Fruit fly (Drosophila melanogaster) whole organism: ENCODE measurements around the gene CG9777.

Source experiments
- CG8478 ChIP-seq: fragments of >200 bp; optimal IDR thresholded peaks from 2 replicates; lab custom pipeline; 2018; ENCODE audit warnings: inconsistent platforms
- Dll ChIP-seq: fragments of >200 bp; optimal IDR thresholded peaks from 2 replicates; lab custom pipeline; 2017
- EcR ChIP-seq, 2 experiments: fragments of >200 bp; optimal IDR thresholded peaks; 2 replicates each; lab custom pipeline; 2017; ENCODE audit warnings: missing biosample characterization in 2 of 2, missing genetic modification characterization in 2 of 2, missing genetic modification reagents in 2 of 2
- pan ChIP-seq: fragments of >200 bp; optimal IDR thresholded peaks from 2 replicates; lab custom pipeline; 2017
- psq ChIP-seq: fragments of >200 bp; optimal IDR thresholded peaks from 2 replicates; lab custom pipeline; 2017
- usp ChIP-seq: fragments of >200 bp; optimal IDR thresholded peaks from 2 replicates; lab custom pipeline; 2017; ENCODE audit warnings: missing biosample characterization, missing genetic modification characterization, mixed read lengths

Gene CG9777

dm6 chrX:16654931-16655409 is 22.9 kb upstream of the CG9777 start, which contains the start of the genes Nemp and r:
Gene Nemp (minus strand): TSS chrX:16655015.
Gene r (plus strand): TSS chrX:16655359.
- TF ChIP-seq usp (GFP tag; lab: Kevin White, UChicago) (no peak), psq (lab: Kevin White, UChicago) (no peak), CG8478 (lab: Kevin White, UChicago) (no peak), Dll (lab: Kevin White, UChicago) (no peak), pan (no peak), EcR (GFP tag; optimal IDR thresholded peaks at IDR 0.05; lab: Kevin White, UChicago) (no peak)

- no peak for TF ChIP-seq pan
- no peak for TF ChIP-seq Dll (lab: Kevin White, UChicago)
- TF ChIP-seq psq (lab: Kevin White, UChicago) = no peak
- TF ChIP-seq CG8478 (lab: Kevin White, UChicago) = no peak
- no peak for TF ChIP-seq EcR (GFP tag; optimal IDR thresholded peaks at IDR 0.05; lab: Kevin White, UChicago)
- TF ChIP-seq usp (GFP tag; lab: Kevin White, UChicago) = no peak
These were observed 19.6 kb upstream of the CG9777 start for dm6 chrX:16651625-16652024.

dm6 chrX:16651098-16651497 is 19.1 kb upstream of the CG9777 start, which contains the start of the genes CG32573 and CG42512:
Gene CG32573 (plus strand): TSS chrX:16651376.
Gene CG42512 (plus strand): TSS chrX:16651376.
- no peak for TF ChIP-seq Dll (lab: Kevin White, UChicago)
- TF ChIP-seq psq (lab: Kevin White, UChicago) = no peak
- no peak for TF ChIP-seq CG8478 (lab: Kevin White, UChicago)
- TF ChIP-seq EcR (GFP tag; optimal IDR thresholded peaks at IDR 0.05; lab: Kevin White, UChicago) = no peak
- no peak for TF ChIP-seq usp (GFP tag; lab: Kevin White, UChicago)
- no peak for TF ChIP-seq pan

DNA sequence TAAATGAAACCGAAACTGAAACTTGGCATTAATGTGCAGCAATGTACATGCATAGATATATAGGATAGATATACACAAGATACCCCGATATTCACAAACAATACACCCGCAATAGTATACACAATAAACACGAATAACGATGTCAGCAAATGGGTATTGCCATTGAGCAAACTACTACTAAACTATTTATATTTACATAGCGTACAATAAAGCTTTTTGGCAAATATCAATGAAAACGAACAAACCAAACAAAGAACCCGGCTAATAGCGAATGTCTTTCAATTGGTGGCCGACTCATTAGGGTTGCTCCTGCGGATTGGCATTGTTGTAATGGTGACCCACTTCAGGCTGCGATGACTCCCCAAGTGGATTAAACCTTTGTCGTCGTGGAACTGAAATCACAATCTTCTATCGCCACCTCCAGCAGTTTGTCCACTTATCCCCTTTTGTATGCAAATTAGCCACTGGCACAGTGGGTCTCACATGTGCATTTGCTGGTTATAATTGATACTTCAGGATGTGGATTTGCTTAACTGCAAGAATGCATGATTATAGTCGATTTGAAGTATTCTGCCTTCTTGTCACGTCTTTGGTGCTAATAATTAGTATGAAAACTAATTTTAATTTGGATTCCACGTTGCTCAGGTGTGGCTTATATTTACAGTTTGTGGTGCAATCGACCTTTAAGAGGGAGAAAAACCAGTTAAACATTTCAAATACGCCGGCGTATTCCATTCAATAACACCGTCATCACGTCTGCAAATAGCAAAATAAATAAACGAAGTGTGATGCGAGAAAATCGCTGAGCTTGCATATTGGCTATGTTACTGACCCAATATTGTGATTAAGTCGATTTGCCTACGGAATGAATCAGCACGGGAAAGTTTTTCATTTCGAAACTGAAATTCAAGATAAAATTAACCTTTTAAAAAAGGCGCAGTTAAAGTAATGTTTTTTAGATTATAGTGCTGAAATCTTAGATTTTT is 18.3 kb upstream of the CG9777 start:
- TF ChIP-seq CG8478 (lab: Kevin White, UChicago) (no peak), usp (GFP tag; lab: Kevin White, UChicago) (no peak), Dll (lab: Kevin White, UChicago) (no peak), psq (lab: Kevin White, UChicago) (no peak)

DNA sequence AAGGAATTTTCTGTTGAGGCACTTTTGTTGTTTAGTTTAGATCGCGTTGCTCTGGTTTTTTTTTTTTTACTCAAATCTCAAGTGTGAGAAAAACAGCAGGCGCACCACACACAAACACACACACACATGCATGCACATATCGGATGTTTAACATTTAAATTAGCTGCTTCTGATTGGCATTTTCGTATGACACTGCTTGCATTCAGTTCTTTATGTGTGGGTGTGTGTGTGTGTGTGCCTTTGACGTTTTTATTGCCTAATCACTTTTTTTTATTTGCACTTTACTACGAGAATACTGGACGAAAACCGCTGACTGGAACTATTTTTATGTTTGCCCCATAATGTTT is 16.4 kb upstream of the CG9777 start:
- TF ChIP-seq CG8478 (lab: Kevin White, UChicago) (no peak), psq (lab: Kevin White, UChicago) (no peak), EcR (GFP tag; optimal IDR thresholded peaks at IDR 0.05; lab: Kevin White, UChicago) (no peak), pan (no peak), usp (GFP tag; lab: Kevin White, UChicago) (no peak), Dll (lab: Kevin White, UChicago) (no peak)

dm6 chrX:16647737-16648434 is 15.9 kb upstream of the CG9777 start:
- TF ChIP-seq EcR (GFP tag; optimal IDR thresholded peaks at IDR 0.05; lab: Kevin White, UChicago) (no peak), psq (lab: Kevin White, UChicago) (no peak), pan (no peak), Dll (lab: Kevin White, UChicago) (no peak), usp (GFP tag; lab: Kevin White, UChicago) (no peak), CG8478 (lab: Kevin White, UChicago) (no peak)

DNA sequence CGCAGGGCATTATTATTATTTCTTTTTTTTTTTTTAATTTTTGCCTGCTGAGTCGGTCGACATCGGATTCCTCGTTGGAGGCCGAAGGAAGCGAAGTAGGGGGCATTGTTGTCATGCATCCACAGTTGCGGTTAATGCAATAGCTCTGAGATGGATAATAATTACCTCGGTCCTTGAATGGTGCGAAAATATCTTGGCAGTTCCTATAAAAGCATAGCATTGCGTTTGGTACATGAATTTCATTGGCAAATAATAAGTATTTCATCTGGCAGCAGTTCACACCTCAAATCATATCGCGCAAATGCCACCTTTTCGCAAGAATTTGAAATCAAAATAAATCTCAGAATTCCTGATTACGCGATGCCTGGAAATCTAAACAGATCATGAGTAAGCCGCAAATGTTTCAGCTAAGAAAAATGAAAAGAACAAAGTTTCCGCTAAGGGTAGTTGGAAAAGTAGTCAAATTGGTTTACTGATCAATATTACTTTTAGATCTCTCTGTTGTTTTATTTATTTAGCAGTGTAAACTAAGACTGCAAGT is 15.1 kb upstream of the CG9777 start:
- no peak for TF ChIP-seq pan
- TF ChIP-seq CG8478 (lab: Kevin White, UChicago) = no peak

dm6 chrX:16645472-16645871 is 13.4 kb upstream of the CG9777 start:
- no peak for TF ChIP-seq pan
- no peak for TF ChIP-seq EcR (GFP tag; optimal IDR thresholded peaks at IDR 0.05; lab: Kevin White, UChicago)
- TF ChIP-seq Dll (lab: Kevin White, UChicago) = no peak
- TF ChIP-seq usp (GFP tag; lab: Kevin White, UChicago) = no peak
- TF ChIP-seq psq (lab: Kevin White, UChicago) = no peak
- no peak for TF ChIP-seq CG8478 (lab: Kevin White, UChicago)

dm6 chrX:16644535-16645131 is 12.6 kb upstream of the CG9777 start:
- TF ChIP-seq pan (no peak), usp (GFP tag; lab: Kevin White, UChicago) (no peak), Dll (lab: Kevin White, UChicago) (no peak), psq (lab: Kevin White, UChicago) (no peak), EcR (GFP tag; optimal IDR thresholded peaks at IDR 0.05; lab: Kevin White, UChicago) (no peak), CG8478 (lab: Kevin White, UChicago) (no peak)

DNA sequence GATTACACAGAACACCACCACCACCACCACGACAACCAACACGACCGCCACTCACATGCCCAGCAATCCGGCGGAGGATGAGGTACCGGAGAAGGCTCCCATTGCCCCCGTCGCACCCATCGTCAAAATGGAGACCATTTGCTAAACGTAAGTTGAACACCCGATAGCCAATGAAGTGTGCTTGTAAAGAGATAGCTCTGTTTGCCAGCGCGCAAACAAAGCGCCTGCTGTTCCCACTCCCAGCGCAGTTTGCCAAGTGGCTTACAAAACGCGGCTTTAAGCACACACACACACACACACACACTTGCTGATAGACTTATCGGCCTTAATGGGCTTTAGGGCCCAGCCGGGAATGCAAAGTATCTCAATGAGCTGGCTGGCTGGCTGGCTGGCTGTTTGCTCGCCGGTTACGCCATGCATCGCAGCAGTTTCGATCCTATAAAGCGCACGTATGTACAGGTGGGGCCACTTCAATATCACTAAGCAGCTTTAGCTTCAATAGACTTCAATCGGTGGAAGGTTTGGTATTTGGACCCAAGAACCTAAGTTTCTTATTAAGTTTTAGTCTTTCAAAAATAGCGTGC is 11.4 kb upstream of the CG9777 start:
- TF ChIP-seq usp (GFP tag; lab: Kevin White, UChicago) = no peak
- TF ChIP-seq psq (lab: Kevin White, UChicago) = no peak
- no peak for TF ChIP-seq CG8478 (lab: Kevin White, UChicago)
- no peak for TF ChIP-seq pan
- TF ChIP-seq Dll (lab: Kevin White, UChicago) = no peak
- TF ChIP-seq EcR (GFP tag; optimal IDR thresholded peaks at IDR 0.05; lab: Kevin White, UChicago) = no peak
